Worm (Caenorhabditis elegans): ENCODE data around the gene F53A2.1.

Gene F53A2.1

DNA sequence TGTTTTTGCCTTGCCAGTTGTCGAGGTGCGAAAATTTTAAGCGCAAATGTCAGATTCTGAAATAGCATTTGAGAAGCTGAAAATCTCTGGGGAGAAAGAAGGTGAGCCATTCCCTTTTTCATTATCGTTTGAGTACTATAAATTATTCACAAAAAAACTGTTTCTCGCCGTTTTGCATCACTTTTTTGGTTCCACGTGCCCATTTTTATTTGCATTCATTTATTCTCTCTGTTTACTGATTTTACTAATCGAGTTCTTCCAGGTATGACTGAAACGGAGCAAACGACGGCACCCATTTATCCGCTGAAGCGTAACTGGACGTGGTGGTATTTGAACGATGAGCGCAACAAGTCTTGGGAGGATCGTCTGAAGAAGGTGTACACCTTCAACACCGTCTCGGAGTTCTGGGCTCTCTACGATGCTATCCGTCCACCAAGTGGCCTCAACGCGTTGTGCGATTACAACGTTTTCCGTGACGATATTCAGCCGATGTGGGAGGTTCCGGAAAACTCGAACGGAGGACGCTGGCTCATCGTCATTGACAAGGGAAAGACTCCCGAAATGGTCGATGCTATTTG lies 19.0 kb upstream of the F53A2.1 start:
- no peak for TF ChIP-seq him-1 (tag; optimal IDR thresholded peaks at IDR 0.05)
- peak; percentile 56 for TF ChIP-seq ztf-18 (tag; optimal IDR thresholded peaks at IDR 0.05)
- peak; percentile 56; the same call in 1 of the 2 replicates for TF ChIP-seq lin-26 (GFP tag; IDR thresholded peaks at IDR 0.05)
- peak; percentile 66; the same call in 1 of the 2 replicates for TF ChIP-seq ekl-4 (GFP tag; IDR thresholded peaks at IDR 0.05)
- TF ChIP-seq hrde-1 (tag; optimal IDR thresholded peaks at IDR 0.05; ENCODE audit: borderline replicate concordance): peak; percentile 26
- 0 out of 2 replicates have a peak, but pooled peaks have one; percentile 9 for TF ChIP-seq hsf-1 (GFP tag; IDR thresholded peaks at IDR 0.05)
- no peak for TF ChIP-seq ceh-79 (tag; optimal IDR thresholded peaks at IDR 0.05)
- TF ChIP-seq athp-1 (tag; optimal IDR thresholded peaks at IDR 0.05): peak; percentile 34
- peak; percentile 35 for TF ChIP-seq T26A5.8 (tag; optimal IDR thresholded peaks at IDR 0.05)
- TF ChIP-seq B0336.3 (GFP tag; IDR thresholded peaks at IDR 0.05): peak; percentile 60
- TF ChIP-seq cebp-1 (GFP tag; IDR thresholded peaks at IDR 0.05): no peak
- peak; percentile 1 for TF ChIP-seq cebp-1 (tag; optimal IDR thresholded peaks at IDR 0.05)
- 0 out of 2 replicates have a peak, but pooled peaks have one; percentile 34 for TF ChIP-seq egl-44 (GFP tag; IDR thresholded peaks at IDR 0.05)
- no peak for TF ChIP-seq madf-6 (GFP tag; IDR thresholded peaks at IDR 0.05)
- TF ChIP-seq hmg-1.2 (GFP tag; IDR thresholded peaks at IDR 0.05): no peak
- 0 out of 2 replicates have a peak, but pooled peaks have one; percentile 21 for TF ChIP-seq pbrm-1 (GFP tag; IDR thresholded peaks at IDR 0.05)

DNA sequence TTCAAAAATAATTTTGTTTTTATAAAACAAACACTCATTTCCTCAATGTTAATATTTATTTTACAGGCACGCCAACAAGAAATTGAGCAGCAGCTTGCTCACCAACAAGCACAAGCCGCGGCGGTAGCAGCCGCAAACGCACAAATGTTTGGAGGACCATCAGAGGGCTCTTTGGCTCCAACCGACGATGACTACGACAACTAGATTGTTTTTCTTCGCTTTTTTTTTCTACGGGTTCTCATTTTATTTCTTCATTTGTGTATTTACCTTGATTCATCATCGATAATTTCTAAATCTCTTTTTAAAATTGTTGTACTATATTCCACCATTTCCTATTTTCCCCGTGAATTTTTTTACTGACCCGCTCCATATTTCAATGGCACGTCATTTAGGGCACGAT lies 18.5 kb upstream of the F53A2.1 start, which contains the start of gene ife-1:
Gene ife-1 (plus strand): TSS at position 301 of the 400 bp plus-strand sequence.
- TF ChIP-seq athp-1 (tag; optimal IDR thresholded peaks at IDR 0.05) (no peak), ZK185.1 (tag; optimal IDR thresholded peaks at IDR 0.05; ENCODE audit: poor library complexity, severe bottlenecking) (no peak), B0336.3 (GFP tag; IDR thresholded peaks at IDR 0.05) (no peak), tbp1 (GFP tag; optimal IDR thresholded peaks at IDR 0.05) (no peak), lsl-1 (GFP tag; optimal IDR thresholded peaks at IDR 0.05) (no peak), lin-54 (GFP tag; optimal IDR thresholded peaks at IDR 0.05) (no peak), egl-44 (GFP tag; IDR thresholded peaks at IDR 0.05) (no peak), F55B11.4 (tag; optimal IDR thresholded peaks at IDR 0.05; ENCODE audit: borderline replicate concordance, insufficient read depth) (no peak), ztf-26 (tag; optimal IDR thresholded peaks at IDR 0.05) (no peak), zfh-2 (GFP tag; conservative IDR thresholded peaks at IDR 0.05) (no peak), ceh-58 (GFP tag; IDR thresholded peaks at IDR 0.05) (no peak), F39B2.1 (GFP tag; IDR thresholded peaks at IDR 0.05) (no peak), F52B5.7 (tag; optimal IDR thresholded peaks at IDR 0.05) (no peak), gei-17 (GFP tag; optimal IDR thresholded peaks at IDR 0.05) (no peak), lag-1 (GFP tag; IDR thresholded peaks at IDR 0.05) (no peak), mxl-1 (tag; optimal IDR thresholded peaks at IDR 0.05) (no peak)

DNA sequence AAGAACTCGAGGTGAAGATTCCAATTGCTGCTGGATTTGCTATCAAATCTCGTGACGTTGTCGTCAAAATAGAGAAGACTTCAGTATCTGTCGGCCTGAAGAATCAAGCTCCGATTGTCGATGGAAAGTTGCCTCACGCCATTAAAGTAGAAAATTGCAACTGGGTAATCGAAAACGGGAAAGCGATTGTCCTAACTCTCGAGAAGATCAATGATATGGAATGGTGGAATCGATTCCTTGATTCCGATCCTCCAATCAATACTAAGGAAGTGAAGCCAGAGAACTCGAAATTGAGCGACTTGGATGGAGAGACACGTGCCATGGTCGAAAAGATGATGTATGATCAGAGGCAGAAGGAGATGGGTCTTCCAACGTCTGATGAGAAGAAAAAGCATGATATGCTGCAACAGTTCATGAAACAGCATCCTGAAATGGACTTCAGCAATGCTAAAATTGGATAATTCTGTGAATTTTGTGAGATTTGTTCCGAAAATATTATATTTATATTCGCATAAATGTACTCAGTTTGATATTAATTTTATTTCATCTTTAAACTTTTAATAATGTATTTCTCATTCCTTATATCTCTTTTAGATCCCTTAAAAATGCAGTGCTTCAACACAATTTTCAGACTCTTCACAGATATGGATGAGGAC lies 17.6 kb upstream of the F53A2.1 start, which contains the start of gene dro-1:
Gene dro-1 (plus strand): TSS at position 606 of the 656 bp plus-strand sequence.
- no peak for TF ChIP-seq F39B2.1 (GFP tag; IDR thresholded peaks at IDR 0.05)

DNA sequence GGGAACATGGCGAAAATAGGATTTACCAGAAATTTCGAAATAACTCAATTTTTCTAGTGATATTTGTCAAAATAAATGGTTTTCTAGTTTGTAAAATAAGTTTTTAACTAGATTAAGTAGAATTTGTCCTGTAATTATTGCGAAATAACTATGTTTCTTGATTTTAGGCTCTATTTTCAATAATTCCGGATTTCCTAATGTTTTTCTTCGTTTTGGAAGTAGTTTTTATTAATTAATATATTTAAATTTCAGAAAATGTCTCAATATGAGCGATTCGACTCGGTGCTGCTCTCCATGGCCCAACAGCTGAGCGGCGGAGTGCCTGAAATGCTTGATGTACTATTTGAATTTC lies 16.6 kb upstream of the F53A2.1 start, which contains the start of gene nud-1:
Gene nud-1 (plus strand): TSS at position 253 of the 352 bp plus-strand sequence.
- TF ChIP-seq ztf-18 (tag; optimal IDR thresholded peaks at IDR 0.05) (peak; percentile 89), F22D6.2 (tag; optimal IDR thresholded peaks at IDR 0.05) (no peak), cebp-1 (GFP tag; IDR thresholded peaks at IDR 0.05) (no peak), cebp-1 (tag; optimal IDR thresholded peaks at IDR 0.05) (peak; percentile 79), bed-2 (GFP tag; IDR thresholded peaks at IDR 0.05) (no peak)
